Worm (Caenorhabditis elegans) whole organism, L3 larva: Measurements from ENCODE around the gene R166.2.

ENCODE experiments used
- R02D3.7 ChIP-seq: fragments of 150-350 bp; optimal IDR thresholded peaks from 2 replicates; lab custom pipeline; 2014; ENCODE audit warnings: missing biosample characterization, missing genetic modification characterization
- ZK546.5 ChIP-seq: sonication (generic microtip); optimal IDR thresholded peaks from 2 replicates; lab custom pipeline; 2017; ENCODE audit warnings: missing biosample characterization, missing genetic modification characterization
- aly-2 ChIP-seq: fragments of 150-350 bp; optimal IDR thresholded peaks from 2 replicates; lab custom pipeline; 2014; ENCODE audit warnings: missing biosample characterization, missing genetic modification characterization
- ama-1 ChIP-seq: fragments of 150-350 bp; optimal IDR thresholded peaks from 2 replicates; lab custom pipeline; 2018
- ceh-16 ChIP-seq: sonication (generic microtip); optimal IDR thresholded peaks from 2 replicates; lab custom pipeline; 2017; ENCODE audit warnings: missing biosample characterization, missing genetic modification characterization
- ceh-28 ChIP-seq: fragments of 150-350 bp; optimal IDR thresholded peaks from 2 replicates; lab custom pipeline; 2014; ENCODE audit warnings: missing biosample characterization, missing genetic modification reagents, missing genetic modification characterization
- ceh-82 ChIP-seq: fragments of 150-350 bp; optimal IDR thresholded peaks from 2 replicates; lab custom pipeline; 2014; ENCODE audit warnings: missing biosample characterization, missing genetic modification characterization
- ceh-9 ChIP-seq: sonication (generic microtip); optimal IDR thresholded peaks from 2 replicates; lab custom pipeline; 2018; ENCODE audit warnings: missing biosample characterization, missing genetic modification characterization
- daf-12 ChIP-seq: fragments of 150-350 bp; optimal IDR thresholded peaks from 2 replicates; lab custom pipeline; 2014; ENCODE audit warnings: missing biosample characterization, missing genetic modification reagents, missing genetic modification characterization
- egl-27 ChIP-seq: sonication (generic microtip); optimal IDR thresholded peaks from 4 replicates; lab custom pipeline; 2017; ENCODE audit warnings: missing biosample characterization, missing genetic modification reagents, missing genetic modification characterization
- egl-5 ChIP-seq: fragments of 150-350 bp; optimal IDR thresholded peaks from 2 replicates; lab custom pipeline; 2017; ENCODE audit warnings: missing biosample characterization, missing genetic modification reagents, missing genetic modification characterization, inconsistent platforms
- elt-1 ChIP-seq: fragments of 150-350 bp; optimal IDR thresholded peaks from 2 replicates; lab custom pipeline; 2014; ENCODE audit warnings: missing biosample characterization, missing genetic modification characterization
- elt-2 ChIP-seq: sonication (generic microtip); optimal IDR thresholded peaks from 2 replicates; lab custom pipeline; 2016; ENCODE audit warnings: missing genetic modification reagents, mild to moderate bottlenecking, missing genetic modification characterization, missing compliant biosample characterization
- elt-3 ChIP-seq, 3 experiments: fragments of 150-350 bp in 1 of 3; sonication (generic microtip) in 2 of 3; optimal IDR thresholded peaks; 2 replicates in 2 of 3; 4 replicates in 1 of 3; lab custom pipeline; 2014 to 2017; ENCODE audit warnings: missing biosample characterization in 3 of 3, missing genetic modification characterization in 3 of 3
- eor-1 ChIP-seq, 2 experiments: fragments of 150-350 bp; optimal IDR thresholded peaks; 2 replicates each; lab custom pipeline; 2014 to 2018; ENCODE audit warnings: missing biosample characterization in 2 of 2, missing genetic modification characterization in 2 of 2
- fkh-10 ChIP-seq: sonication (generic microtip); optimal IDR thresholded peaks from 2 replicates; lab custom pipeline; 2017; ENCODE audit warnings: missing biosample characterization, missing genetic modification reagents, missing genetic modification characterization
- fkh-2 ChIP-seq: fragments of 150-350 bp; optimal IDR thresholded peaks from 2 replicates; lab custom pipeline; 2014; ENCODE audit warnings: missing biosample characterization, missing genetic modification reagents, missing genetic modification characterization
- fos-1 ChIP-seq: fragments of 150-350 bp; optimal IDR thresholded peaks from 2 replicates; lab custom pipeline; 2014; ENCODE audit warnings: missing biosample characterization, missing genetic modification characterization
- hmg-11 ChIP-seq: sonication (generic microtip); optimal IDR thresholded peaks from 2 replicates; lab custom pipeline; 2016; ENCODE audit warnings: missing genetic modification characterization, missing compliant biosample characterization
- jun-1 ChIP-seq: fragments of 150-350 bp; optimal IDR thresholded peaks from 2 replicates; lab custom pipeline; 2014; ENCODE audit warnings: missing biosample characterization, missing genetic modification reagents, missing genetic modification characterization
- lin-15B ChIP-seq: fragments of 150-350 bp; optimal IDR thresholded peaks from 2 replicates; lab custom pipeline; 2014; ENCODE audit warnings: missing biosample characterization, missing genetic modification characterization
- lin-39 ChIP-seq: fragments of 150-350 bp; optimal IDR thresholded peaks from 2 replicates; lab custom pipeline; 2018; ENCODE audit warnings: missing biosample characterization, missing genetic modification reagents, missing genetic modification characterization
- lsy-12 ChIP-seq: sonication (generic microtip); optimal IDR thresholded peaks from 2 replicates; lab custom pipeline; 2016; ENCODE audit warnings: mild to moderate bottlenecking, missing genetic modification characterization, missing compliant biosample characterization
- mdl-1 ChIP-seq: fragments of 150-350 bp; optimal IDR thresholded peaks from 2 replicates; lab custom pipeline; 2014; ENCODE audit warnings: missing biosample characterization, missing genetic modification characterization
- mml-1 ChIP-seq: fragments of 150-350 bp; sonication (generic microtip); optimal IDR thresholded peaks from 3 replicates; lab custom pipeline; 2014; ENCODE audit warnings: missing biosample characterization, missing genetic modification characterization
- nfya-1 ChIP-seq: sonication (generic microtip); optimal IDR thresholded peaks from 2 replicates; lab custom pipeline; 2017; ENCODE audit warnings: missing genetic modification characterization, mild to moderate bottlenecking, missing compliant biosample characterization, antibody characterized with exemption, moderate library complexity; ENCODE audit not compliant: insufficient read depth
- nhr-11 ChIP-seq: fragments of 150-350 bp; optimal IDR thresholded peaks from 2 replicates; lab custom pipeline; 2014; ENCODE audit warnings: missing biosample characterization, missing genetic modification characterization
- nhr-12 ChIP-seq: fragments of 150-350 bp; optimal IDR thresholded peaks from 2 replicates; lab custom pipeline; 2014; ENCODE audit warnings: missing biosample characterization, missing genetic modification characterization
- nhr-23 ChIP-seq: fragments of 150-350 bp; optimal IDR thresholded peaks from 2 replicates; lab custom pipeline; 2014; ENCODE audit warnings: missing biosample characterization, missing genetic modification reagents, missing genetic modification characterization
- nhr-237 ChIP-seq: fragments of 150-350 bp; optimal IDR thresholded peaks from 2 replicates; lab custom pipeline; 2014; ENCODE audit warnings: missing biosample characterization, missing genetic modification characterization
- nhr-25 ChIP-seq: sonication (generic microtip); optimal IDR thresholded peaks from 2 replicates; lab custom pipeline; 2017; ENCODE audit warnings: missing biosample characterization, missing genetic modification characterization
- nhr-28 ChIP-seq: fragments of 150-350 bp; optimal IDR thresholded peaks from 2 replicates; lab custom pipeline; 2014; ENCODE audit warnings: missing biosample characterization, missing genetic modification characterization
- nhr-43 ChIP-seq: sonication (generic microtip); optimal IDR thresholded peaks from 2 replicates; lab custom pipeline; 2016; ENCODE audit warnings: mild to moderate bottlenecking, missing genetic modification characterization, missing compliant biosample characterization; ENCODE audit not compliant: poor library complexity, severe bottlenecking
- nhr-67 ChIP-seq: fragments of 150-350 bp; optimal IDR thresholded peaks from 2 replicates; lab custom pipeline; 2014; ENCODE audit warnings: missing biosample characterization, missing genetic modification characterization
- nhr-76 ChIP-seq: fragments of 150-350 bp; sonication (generic microtip); optimal IDR thresholded peaks from 5 replicates; lab custom pipeline; 2014; ENCODE audit warnings: missing biosample characterization, missing genetic modification characterization
- nhr-77 ChIP-seq: fragments of 150-350 bp; optimal IDR thresholded peaks from 2 replicates; lab custom pipeline; 2014; ENCODE audit warnings: missing biosample characterization, missing genetic modification characterization
- pha-4 ChIP-seq: fragments of 150-350 bp; optimal IDR thresholded peaks from 2 replicates; lab custom pipeline; 2014; ENCODE audit warnings: missing biosample characterization, missing genetic modification reagents, missing genetic modification characterization
- pqm-1 ChIP-seq: fragments of 150-350 bp; optimal IDR thresholded peaks from 2 replicates; lab custom pipeline; 2017; ENCODE audit warnings: missing biosample characterization, missing genetic modification characterization, inconsistent platforms
- sea-2 ChIP-seq: fragments of 150-350 bp; sonication (generic microtip); optimal IDR thresholded peaks from 4 replicates; lab custom pipeline; 2014; ENCODE audit warnings: missing biosample characterization, missing genetic modification reagents, missing genetic modification characterization
- skn-1 ChIP-seq: fragments of 150-350 bp; optimal IDR thresholded peaks from 2 replicates; lab custom pipeline; 2014; ENCODE audit warnings: missing biosample characterization, missing genetic modification characterization
- snpc-4 ChIP-seq: fragments of 150-350 bp; optimal IDR thresholded peaks from 2 replicates; lab custom pipeline; 2014; ENCODE audit warnings: missing biosample characterization, missing genetic modification characterization
- tbx-2 ChIP-seq: sonication (generic microtip); optimal IDR thresholded peaks from 2 replicates; lab custom pipeline; 2016; ENCODE audit warnings: mild to moderate bottlenecking, missing genetic modification characterization, missing compliant biosample characterization
- unc-39 ChIP-seq: sonication (generic microtip); optimal IDR thresholded peaks from 4 replicates; lab custom pipeline; 2017; ENCODE audit warnings: missing biosample characterization, missing genetic modification characterization
- unc-62 ChIP-seq: fragments of 150-350 bp; sonication (generic microtip); optimal IDR thresholded peaks from 4 replicates; lab custom pipeline; 2014; ENCODE audit warnings: missing biosample characterization, missing genetic modification reagents, missing genetic modification characterization
- zag-1 ChIP-seq: fragments of 150-350 bp; optimal IDR thresholded peaks from 2 replicates; lab custom pipeline; 2014; ENCODE audit warnings: missing biosample characterization, missing genetic modification characterization
- ztf-11 ChIP-seq: fragments of 150-350 bp; optimal IDR thresholded peaks from 2 replicates; lab custom pipeline; 2014; ENCODE audit warnings: missing biosample characterization, missing genetic modification characterization
- ztf-4 ChIP-seq: fragments of 150-350 bp; optimal IDR thresholded peaks from 2 replicates; lab custom pipeline; 2014; ENCODE audit warnings: missing biosample characterization, missing genetic modification characterization

R166.2 gene

DNA sequence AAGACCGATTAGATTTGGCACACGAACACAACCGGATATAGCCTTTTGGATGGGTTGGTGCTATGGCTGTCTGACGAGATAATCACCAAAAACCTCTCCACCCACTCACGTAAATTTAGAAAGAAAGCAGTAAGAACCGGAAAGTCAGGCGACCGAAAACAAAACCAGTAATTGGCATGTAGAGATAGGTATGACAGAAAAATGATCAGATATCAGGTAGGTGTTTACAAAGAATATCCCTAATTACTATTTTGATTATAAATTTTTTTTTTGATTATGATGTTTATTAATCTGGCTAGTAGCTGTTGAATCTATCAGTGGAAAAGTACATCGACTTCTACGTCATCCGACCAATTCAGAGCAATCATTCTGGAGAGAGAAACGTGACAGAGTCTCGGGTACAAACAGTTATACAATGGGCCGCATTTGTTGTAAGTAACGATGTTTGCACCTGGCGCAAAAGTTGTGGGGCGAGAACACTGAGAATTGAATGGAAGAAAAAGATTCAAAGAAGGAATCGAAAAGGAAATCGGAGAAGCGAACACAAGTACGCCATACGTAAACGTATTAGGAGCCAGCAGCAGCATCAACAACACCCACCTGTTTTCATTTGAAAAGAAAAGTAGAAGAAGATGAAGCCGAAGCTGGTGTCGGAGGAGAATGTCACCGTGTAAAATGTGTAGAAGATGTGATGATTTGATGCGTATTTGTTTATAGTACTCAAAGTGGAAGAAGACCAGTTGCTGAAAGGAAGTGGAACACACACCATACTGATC is 13.6 kb upstream of the R166.2 start:
- no peak for TF ChIP-seq tbx-2 (tag; lab: Kevin White, UChicago)
- TF ChIP-seq pqm-1 (tag; lab: Kevin White, UChicago): no peak
- no peak for TF ChIP-seq fkh-10 (GFP tag; lab: Kevin White, UChicago)
- TF ChIP-seq eor-1 (tag; optimal IDR thresholded peaks at IDR 0.05; lab: Kevin White, UChicago): no peak
- no peak for TF ChIP-seq fos-1 (tag; lab: Kevin White, UChicago)
- TF ChIP-seq nhr-77 (tag; lab: Kevin White, UChicago): no peak
- no peak for TF ChIP-seq ztf-4
- TF ChIP-seq nhr-12 (tag; lab: Kevin White, UChicago): no peak
- TF ChIP-seq snpc-4 (tag; lab: Kevin White, UChicago): no peak
- TF ChIP-seq unc-62 (GFP tag; lab: Kevin White, UChicago): no peak
- peak in 1 of 3 experiments; percentile 40 for TF ChIP-seq elt-3 (tag; optimal IDR thresholded peaks at IDR 0.05; lab: Kevin White, UChicago)
- no peak for TF ChIP-seq jun-1
- no peak for TF ChIP-seq nhr-43 (tag; lab: Kevin White, UChicago)
- no peak for TF ChIP-seq lin-15B (tag; lab: Kevin White, UChicago)
- no peak for TF ChIP-seq nhr-67 (tag; lab: Kevin White, UChicago)
- TF ChIP-seq nhr-237: no peak
- TF ChIP-seq nhr-25 (tag; lab: Kevin White, UChicago): peak; percentile 37
- peak; percentile 58 for TF ChIP-seq pha-4 (tag; lab: Kevin White, UChicago)
- TF ChIP-seq ceh-82 (tag; lab: Kevin White, UChicago): no peak
- no peak for TF ChIP-seq ZK546.5 (tag; lab: Kevin White, UChicago)
- no peak for TF ChIP-seq R02D3.7
- peak; percentile 27 for TF ChIP-seq ama-1 (lab: Kevin White, UChicago)
- TF ChIP-seq egl-27 (tag; lab: Kevin White, UChicago): no peak
- no peak for TF ChIP-seq ceh-16 (tag; lab: Kevin White, UChicago)
- no peak for TF ChIP-seq unc-39 (tag; lab: Kevin White, UChicago)
- no peak for TF ChIP-seq lin-39 (tag; lab: Kevin White, UChicago)
- no peak for TF ChIP-seq sea-2 (GFP tag; lab: Kevin White, UChicago)
- TF ChIP-seq ceh-9 (tag; lab: Kevin White, UChicago): no peak
- TF ChIP-seq zag-1: no peak
- TF ChIP-seq mdl-1 (tag; lab: Kevin White, UChicago): no peak
- TF ChIP-seq nhr-11 (tag; lab: Kevin White, UChicago): peak; percentile 45
- no peak for TF ChIP-seq nhr-28
- no peak for TF ChIP-seq aly-2 (tag; lab: Kevin White, UChicago)
- TF ChIP-seq fkh-2 (tag; lab: Kevin White, UChicago): no peak
- no peak for TF ChIP-seq skn-1 (tag; lab: Kevin White, UChicago)
- TF ChIP-seq elt-1: no peak
- no peak for TF ChIP-seq mml-1 (tag; lab: Kevin White, UChicago)
- peak; percentile 10 for TF ChIP-seq elt-2 (tag; lab: Kevin White, UChicago)
- no peak for TF ChIP-seq daf-12
- TF ChIP-seq nhr-23: peak; percentile 26
- no peak for TF ChIP-seq ztf-11
- TF ChIP-seq lsy-12 (tag; lab: Kevin White, UChicago): no peak
- TF ChIP-seq ceh-28 (tag; lab: Kevin White, UChicago): no peak
- no peak for TF ChIP-seq nfya-1
- peak; percentile 33 for TF ChIP-seq egl-5 (tag; lab: Kevin White, UChicago)
- no peak for TF ChIP-seq hmg-11 (tag; lab: Kevin White, UChicago)
- no peak for TF ChIP-seq nhr-76
- TF ChIP-seq, all 47 proteins: peak for 8
